Worm (Caenorhabditis elegans): ENCODE measurements around the gene F15G9.2.

Gene F15G9.2

ce11 chrX:9667391-9667790 is 46.1 kb downstream of the F15G9.2 start (continued):
- TF ChIP-seq nhr-19 (GFP tag; conservative IDR thresholded peaks at IDR 0.05) (peak; percentile 21; the same call in 1 of the 2 replicates), nhr-11 (tag; optimal IDR thresholded peaks at IDR 0.05) (no peak), ceh-63 (GFP tag; optimal IDR thresholded peaks at IDR 0.05) (no peak), ceh-82 (tag; optimal IDR thresholded peaks at IDR 0.05) (no peak), lsy-2 (tag; optimal IDR thresholded peaks at IDR 0.05) (peak in 1 of 2 experiments; percentile 63), ceh-88 (GFP tag; IDR thresholded peaks at IDR 0.05) (no peak), mdl-1 (tag; optimal IDR thresholded peaks at IDR 0.05) (peak in 1 of 2 experiments; percentile 36), nhr-84 (tag; optimal IDR thresholded peaks at IDR 0.05) (no peak), C16A3.4 (tag; optimal IDR thresholded peaks at IDR 0.05) (peak; percentile 50), ces-1 (GFP tag; optimal IDR thresholded peaks at IDR 0.05) (no peak), zip-4 (GFP tag; optimal IDR thresholded peaks at IDR 0.05) (no peak), tlp-1 (tag; optimal IDR thresholded peaks at IDR 0.05) (no peak), ama-1 (optimal IDR thresholded peaks at IDR 0.05) (no peak), fkh-4 (tag; optimal IDR thresholded peaks at IDR 0.05; ENCODE audit: borderline replicate concordance) (no peak), blmp-1 (tag; optimal IDR thresholded peaks at IDR 0.05) (peak; percentile 95), fkh-10 (GFP tag; optimal IDR thresholded peaks at IDR 0.05) (no peak), alr-1 (tag; optimal IDR thresholded peaks at IDR 0.05; ENCODE audit: borderline replicate concordance) (no peak), hlh-4 (tag; optimal IDR thresholded peaks at IDR 0.05) (no peak), lin-14 (GFP tag; optimal IDR thresholded peaks at IDR 0.05) (peak; percentile 87), unc-86 (tag; optimal IDR thresholded peaks at IDR 0.05) (no peak), sox-4 (tag; optimal IDR thresholded peaks at IDR 0.05) (no peak), rnt-1 (tag; optimal IDR thresholded peaks at IDR 0.05) (no peak), elt-3 (tag; optimal IDR thresholded peaks at IDR 0.05) (peak in 4 of 6 experiments; percentile 1 to 93 (median 36)), nhr-85 (tag) (peak; percentile 97), snu-23 (GFP tag; optimal IDR thresholded peaks at IDR 0.05) (peak; percentile 73), skn-1 (tag; optimal IDR thresholded peaks at IDR 0.05) (no peak), tbx-2 (tag; optimal IDR thresholded peaks at IDR 0.05) (no peak), unc-130 (tag; optimal IDR thresholded peaks at IDR 0.05) (peak; percentile 2), lir-3 (tag; optimal IDR thresholded peaks at IDR 0.05; ENCODE audit: poor library complexity) (no peak), C04F5.9 (tag; optimal IDR thresholded peaks at IDR 0.05) (no peak), ets-5 (GFP tag; IDR thresholded peaks at IDR 0.05) (no peak), aly-2 (tag; optimal IDR thresholded peaks at IDR 0.05) (no peak), aha-1 (tag; optimal IDR thresholded peaks at IDR 0.05) (no peak), mab-9 (GFP tag; IDR thresholded peaks at IDR 0.05) (no peak), hpl-2 (GFP tag; optimal IDR thresholded peaks at IDR 0.05) (no peak), swsn-7 (tag; optimal IDR thresholded peaks at IDR 0.05) (peak; percentile 4), efl-1 (optimal IDR thresholded peaks at IDR 0.05) (peak in 1 of 2 experiments; percentile 8), efl-1 (GFP tag; optimal IDR thresholded peaks at IDR 0.05 in 1 of 2) (peak in 1 of 2 experiments; percentile 31), C34B4.2 (tag; optimal IDR thresholded peaks at IDR 0.05) (no peak), nhr-47 (tag; optimal IDR thresholded peaks at IDR 0.05) (peak; percentile 19), Y116A8C.19 (tag; optimal IDR thresholded peaks at IDR 0.05; ENCODE audit: borderline replicate concordance) (no peak), ztf-11 (tag; optimal IDR thresholded peaks at IDR 0.05) (no peak)

- TF ChIP-seq egl-13 (tag; optimal IDR thresholded peaks at IDR 0.05): no peak
- TF ChIP-seq lin-35 (GFP tag; optimal IDR thresholded peaks at IDR 0.05): no peak
- TF ChIP-seq fos-1 (tag; optimal IDR thresholded peaks at IDR 0.05): no peak
- no peak for TF ChIP-seq nhr-20 (tag; optimal IDR thresholded peaks at IDR 0.05)
- TF ChIP-seq vab-15 (tag; optimal IDR thresholded peaks at IDR 0.05): no peak
- no peak for TF ChIP-seq sox-4 (tag; optimal IDR thresholded peaks at IDR 0.05)
- TF ChIP-seq lir-3 (tag; optimal IDR thresholded peaks at IDR 0.05; ENCODE audit: poor library complexity): no peak
These were observed 47.6 kb downstream of the F15G9.2 start for ce11 chrX:9665944-9666343.

Data from whole organism, L1 larva.